Fruit fly (Drosophila melanogaster) whole organism, wandering third instar larva: Measurements from ENCODE around the gene Ndf.
A peak's percentile ranks its signal among the peaks of the same experiment; 100 is the strongest.

Source experiments
- Abd-B ChIP-seq: fragments of >200 bp; optimal IDR thresholded peaks from 2 replicates; lab custom pipeline; 2017; ENCODE audit warnings: missing biosample characterization, missing genetic modification characterization
- CG32264 ChIP-seq: fragments of 200-800 bp; sonication (Bioruptor generic); optimal IDR thresholded peaks from 2 replicates; lab custom pipeline; 2016; ENCODE audit warnings: missing biosample characterization, missing genetic modification characterization
- CG9705 ChIP-seq: fragments of 200-800 bp; sonication (Bioruptor generic); optimal IDR thresholded peaks from 2 replicates; lab custom pipeline; 2018; ENCODE audit warnings: missing biosample characterization, mild to moderate bottlenecking, missing genetic modification characterization
- CrebA ChIP-seq: fragments of 200-800 bp; sonication (Bioruptor generic); optimal IDR thresholded peaks from 2 replicates; lab custom pipeline; 2016; ENCODE audit warnings: missing biosample characterization, mild to moderate bottlenecking, missing genetic modification characterization, borderline replicate concordance
- Dfd ChIP-seq: fragments of >200 bp; optimal IDR thresholded peaks from 2 replicates; lab custom pipeline; 2017; ENCODE audit warnings: missing biosample characterization, missing genetic modification characterization
- Dif ChIP-seq: fragments of 200-275, 200-300 bp; sonication (Bioruptor generic); optimal IDR thresholded peaks from 2 replicates; lab custom pipeline; 2018; ENCODE audit warnings: missing biosample characterization, missing genetic modification characterization; ENCODE audit not compliant: partially characterized antibody
- GATAd ChIP-seq: sonication (Bioruptor generic); optimal IDR thresholded peaks from 2 replicates; lab custom pipeline; 2016; ENCODE audit warnings: missing biosample characterization, missing genetic modification characterization
- HLH106 ChIP-seq: fragments of 200-800 bp; optimal IDR thresholded peaks from 3 replicates; lab custom pipeline; 2019; ENCODE audit warnings: missing biosample characterization, mild to moderate bottlenecking, missing genetic modification characterization, moderate library complexity
- Hnf4 ChIP-seq: fragments of 200-800 bp; sonication (Bioruptor generic); optimal IDR thresholded peaks from 2 replicates; lab custom pipeline; 2016; ENCODE audit warnings: missing biosample characterization, mild to moderate bottlenecking, missing genetic modification characterization
- Hr78 ChIP-seq: fragments of >200 bp; optimal IDR thresholded peaks from 2 replicates; lab custom pipeline; 2017; ENCODE audit warnings: missing biosample characterization, missing genetic modification characterization
- Hr83 ChIP-seq: fragments of 200-300 bp; sonication (Bioruptor generic); optimal IDR thresholded peaks from 2 replicates; lab custom pipeline; 2016; ENCODE audit warnings: missing biosample characterization, mild to moderate bottlenecking, missing genetic modification characterization, moderate library complexity; ENCODE audit not compliant: poor library complexity, severe bottlenecking
- Jra ChIP-seq: sonication (Bioruptor generic); optimal IDR thresholded peaks from 2 replicates; lab custom pipeline; 2016; ENCODE audit warnings: missing biosample characterization, missing genetic modification characterization
- Mio ChIP-seq: sonication (Bioruptor generic); optimal IDR thresholded peaks from 2 replicates; lab custom pipeline; 2016; ENCODE audit warnings: missing biosample characterization, missing genetic modification characterization
- Myc ChIP-seq: fragments of >200 bp; optimal IDR thresholded peaks from 2 replicates; lab custom pipeline; 2017
- N ChIP-seq: fragments of >200 bp; optimal IDR thresholded peaks from 2 replicates; lab custom pipeline; 2018; ENCODE audit warnings: missing biosample characterization, missing external identifiers, missing genetic modification characterization
- OdsH ChIP-seq: fragments of 200-800 bp; sonication (Bioruptor generic); optimal IDR thresholded peaks from 2 replicates; lab custom pipeline; 2016; ENCODE audit warnings: missing biosample characterization, mild to moderate bottlenecking, missing genetic modification characterization
- Rel ChIP-seq, 2 experiments: fragments of 200-800 bp; sonication (Bioruptor generic) in 1 of 2; optimal IDR thresholded peaks; 2 replicates in 1 of 2; 3 replicates in 1 of 2; lab custom pipeline; 2016 to 2019; ENCODE audit warnings: mild to moderate bottlenecking in 2 of 2, missing biosample characterization in 2 of 2, missing genetic modification characterization in 2 of 2, moderate library complexity in 1 of 2
- Sp1 ChIP-seq: fragments of 200-800 bp; sonication (Bioruptor generic); optimal IDR thresholded peaks from 3 replicates; lab custom pipeline; 2019; ENCODE audit warnings: missing biosample characterization, mild to moderate bottlenecking, missing genetic modification characterization, moderate library complexity
- Vsx2 ChIP-seq: fragments of 200-300, 225-300 bp; sonication (Bioruptor generic); optimal IDR thresholded peaks from 2 replicates; lab custom pipeline; 2018; ENCODE audit warnings: missing biosample characterization, missing genetic modification characterization; ENCODE audit not compliant: partially characterized antibody
- br ChIP-seq: fragments of 200-800 bp; sonication (Bioruptor generic); optimal IDR thresholded peaks from 2 replicates; lab custom pipeline; 2016; ENCODE audit warnings: missing biosample characterization, missing genetic modification characterization
- brk ChIP-seq: fragments of 200-800 bp; sonication (Bioruptor generic); optimal IDR thresholded peaks from 2 replicates; lab custom pipeline; 2016; ENCODE audit warnings: missing biosample characterization, mild to moderate bottlenecking, missing genetic modification characterization
- dl ChIP-seq, 2 experiments: fragments of 175-275, 200-275 bp in 1 of 2; fragments of 200-275 bp in 1 of 2; sonication (Bioruptor generic); optimal IDR thresholded peaks; lab custom pipeline; 2018; ENCODE audit warnings: mild to moderate bottlenecking in 2 of 2, missing biosample characterization in 2 of 2, missing genetic modification characterization in 2 of 2, moderate library complexity in 2 of 2; ENCODE audit not compliant: partially characterized antibody in 2 of 2, insufficient read depth in 1 of 2
- dmrt93B ChIP-seq: fragments of 200-800 bp; sonication (Bioruptor generic); optimal IDR thresholded peaks from 2 replicates; lab custom pipeline; 2018; ENCODE audit warnings: missing biosample characterization, mild to moderate bottlenecking, missing genetic modification characterization
- dsf ChIP-seq: sonication (Bioruptor generic); optimal IDR thresholded peaks from 2 replicates; lab custom pipeline; 2016; ENCODE audit warnings: missing biosample characterization, missing genetic modification characterization, borderline replicate concordance
- ey ChIP-seq: fragments of 200-800 bp; sonication (Bioruptor generic); optimal IDR thresholded peaks from 2 replicates; lab custom pipeline; 2016; ENCODE audit warnings: missing biosample characterization, missing genetic modification characterization
- foxo ChIP-seq, 2 experiments: fragments of 200-800 bp; sonication (Bioruptor generic); optimal IDR thresholded peaks; 2 replicates in 1 of 2; 3 replicates in 1 of 2; lab custom pipeline; 2016 to 2017; ENCODE audit warnings: missing biosample characterization in 2 of 2, missing genetic modification characterization in 2 of 2
- fru ChIP-seq: fragments of 200-800 bp; sonication (Bioruptor generic); optimal IDR thresholded peaks from 3 replicates; lab custom pipeline; 2016; ENCODE audit warnings: missing biosample characterization, mild to moderate bottlenecking, missing genetic modification characterization
- h ChIP-seq: fragments of 200-800 bp; sonication (Bioruptor generic); optimal IDR thresholded peaks from 3 replicates; lab custom pipeline; 2016; ENCODE audit warnings: missing biosample characterization, mild to moderate bottlenecking, missing genetic modification characterization
- jim ChIP-seq: fragments of 175-275, 200-325 bp; sonication (Bioruptor generic); optimal IDR thresholded peaks from 2 replicates; lab custom pipeline; 2016; ENCODE audit warnings: missing biosample characterization, mild to moderate bottlenecking, missing genetic modification characterization
- lola ChIP-seq: fragments of >200 bp; optimal IDR thresholded peaks from 2 replicates; lab custom pipeline; 2017; ENCODE audit warnings: missing biosample characterization, missing genetic modification characterization
- pan ChIP-seq: fragments of >200 bp; optimal IDR thresholded peaks from 2 replicates; lab custom pipeline; 2017
- psq ChIP-seq: fragments of 200-800 bp; sonication (Bioruptor generic); optimal IDR thresholded peaks from 3 replicates; lab custom pipeline; 2017; ENCODE audit warnings: missing biosample characterization, mild to moderate bottlenecking, missing genetic modification characterization, moderate library complexity
- rgr ChIP-seq: fragments of 200-800 bp; sonication (Bioruptor generic); optimal IDR thresholded peaks from 3 replicates; lab custom pipeline; 2016; ENCODE audit warnings: missing biosample characterization, mild to moderate bottlenecking, missing genetic modification characterization
- sage ChIP-seq: fragments of 200-800 bp; sonication (Bioruptor generic); optimal IDR thresholded peaks from 2 replicates; lab custom pipeline; 2016; ENCODE audit warnings: missing biosample characterization, mild to moderate bottlenecking, missing genetic modification characterization
- sv ChIP-seq: fragments of 200-800 bp; sonication (Bioruptor generic); optimal IDR thresholded peaks from 3 replicates; lab custom pipeline; 2016; ENCODE audit warnings: missing biosample characterization, missing genetic modification characterization
- tai ChIP-seq: sonication (Bioruptor generic); optimal IDR thresholded peaks from 2 replicates; lab custom pipeline; 2016; ENCODE audit warnings: missing biosample characterization, missing genetic modification characterization
- usp ChIP-seq: fragments of >200 bp; optimal IDR thresholded peaks from 2 replicates; lab custom pipeline; 2017; ENCODE audit warnings: missing biosample characterization, missing genetic modification characterization
- woc ChIP-seq: sonication (Bioruptor generic); optimal IDR thresholded peaks from 2 replicates; lab custom pipeline; 2016; ENCODE audit warnings: missing biosample characterization, mild to moderate bottlenecking, missing genetic modification characterization

Ndf gene

dm6 chr2L:9984078-9984772, 19.4 kb upstream of the Ndf start, which contains the start of gene bib:
Gene bib (plus strand): TSS chr2L:9984645.
- TF ChIP-seq usp (GFP tag; lab: Kevin White, UChicago) (no peak), dmrt93B (GFP tag; lab: Kevin White, UChicago) (peak; percentile 80), OdsH (peak; percentile 89), Hr78 (GFP tag; lab: Kevin White, UChicago) (no peak), ey (GFP tag; lab: Kevin White, UChicago) (peak; percentile 73), fru (GFP tag; lab: Kevin White, UChicago) (peak; percentile 86), GATAd (GFP tag; lab: Kevin White, UChicago) (no peak), Vsx2 (GFP tag; lab: Kevin White, UChicago) (peak; percentile 59), dl (GFP tag; optimal IDR thresholded peaks at IDR 0.05; lab: Kevin White, UChicago; ENCODE audit: insufficient read depth in 1 of 2, partially characterized antibody in 2 of 2) (no peak), Hr83 (GFP tag; lab: Kevin White, UChicago) (peak; percentile 48), Hnf4 (peak; percentile 70), tai (GFP tag; lab: Kevin White, UChicago) (peak; percentile 84), h (GFP tag; lab: Kevin White, UChicago) (peak; percentile 81), Sp1 (GFP tag; lab: Kevin White, UChicago) (peak; percentile 90), rgr (GFP tag; lab: Kevin White, UChicago) (peak; percentile 86), N (no peak), HLH106 (tag; lab: Kevin White, UChicago) (peak; percentile 88), CG32264 (no peak), lola (no peak), woc (GFP tag; lab: Kevin White, UChicago) (peak; percentile 53), Abd-B (no peak), Jra (GFP tag; lab: Kevin White, UChicago) (peak; percentile 17), sage (peak; percentile 78), br (GFP tag; lab: Kevin White, UChicago) (peak; percentile 52), Rel (GFP tag; optimal IDR thresholded peaks at IDR 0.05; lab: Kevin White, UChicago) (peak; percentile 79), Rel (tag; optimal IDR thresholded peaks at IDR 0.05; lab: Kevin White, UChicago) (peak; percentile 42), jim (GFP tag; lab: Kevin White, UChicago) (no peak), Dif (peak; percentile 66), Myc (lab: Kevin White, UChicago) (no peak), Dfd (GFP tag; lab: Kevin White, UChicago) (no peak), CrebA (GFP tag; lab: Kevin White, UChicago) (peak; percentile 66), CG9705 (GFP tag; lab: Kevin White, UChicago) (peak; percentile 57), pan (lab: Kevin White, UChicago) (no peak), Mio (no peak), psq (GFP tag; lab: Kevin White, UChicago) (peak; percentile 88), sv (peak; percentile 72), brk (GFP tag; lab: Kevin White, UChicago) (peak; percentile 85), dsf (GFP tag; lab: Kevin White, UChicago) (peak; percentile 15), foxo (GFP tag; optimal IDR thresholded peaks at IDR 0.05; lab: Kevin White, UChicago) (peak in 1 of 2 experiments; percentile 90)
